Fruit fly (Drosophila melanogaster) whole organism, prepupa: ENCODE measurements around the gene CG16953.

Experiments
- CG11294 ChIP-seq: fragments of 200-800 bp; sonication (Bioruptor generic); IDR thresholded peaks from 2 replicates; pipeline ENCODE4 v1.3.6; 2022; ENCODE audit warnings: missing biosample characterization, missing genetic modification characterization
- CG6276 ChIP-seq: fragments of 200-800 bp; sonication (Bioruptor generic); optimal IDR thresholded peaks from 2 replicates; lab custom pipeline; 2017; ENCODE audit warnings: missing biosample characterization, mild to moderate bottlenecking, missing genetic modification characterization
- Ets21C ChIP-seq: fragments of 200-800 bp; sonication (Bioruptor generic); optimal IDR thresholded peaks from 3 replicates; lab custom pipeline; 2016; ENCODE audit warnings: missing biosample characterization, missing genetic modification characterization
- Sox102F ChIP-seq: fragments of 200-800 bp; sonication (Bioruptor generic); optimal IDR thresholded peaks from 2 replicates; lab custom pipeline; 2016; ENCODE audit warnings: missing biosample characterization, mild to moderate bottlenecking, missing genetic modification characterization
- dac ChIP-seq: fragments of 200-800 bp; sonication (Bioruptor generic); optimal IDR thresholded peaks from 2 replicates; lab custom pipeline; 2017; ENCODE audit warnings: missing biosample characterization, mild to moderate bottlenecking, missing genetic modification characterization
- fd85E ChIP-seq: fragments of 200-800 bp; sonication (Bioruptor generic); optimal IDR thresholded peaks from 3 replicates; lab custom pipeline; 2016; ENCODE audit warnings: missing biosample characterization, missing genetic modification characterization
- lz ChIP-seq: fragments of 200-800 bp; sonication (Bioruptor generic); optimal IDR thresholded peaks from 3 replicates; lab custom pipeline; 2016; ENCODE audit warnings: missing biosample characterization, missing genetic modification characterization
- spab ChIP-seq: fragments of 200-800 bp; sonication (Bioruptor generic); optimal IDR thresholded peaks from 2 replicates; lab custom pipeline; 2017; ENCODE audit warnings: missing biosample characterization, mild to moderate bottlenecking, missing genetic modification characterization, missing genetic modification reagents
- svp ChIP-seq: fragments of 200-800 bp; sonication (Bioruptor generic); peaks from one replicate; lab custom pipeline; 2016; ENCODE audit warnings: missing biosample characterization, missing genetic modification characterization
- vri ChIP-seq: fragments of 200-800 bp; sonication (Bioruptor generic); optimal IDR thresholded peaks from 3 replicates; lab custom pipeline; 2016; ENCODE audit warnings: missing biosample characterization, mild to moderate bottlenecking, missing genetic modification characterization

DNA sequence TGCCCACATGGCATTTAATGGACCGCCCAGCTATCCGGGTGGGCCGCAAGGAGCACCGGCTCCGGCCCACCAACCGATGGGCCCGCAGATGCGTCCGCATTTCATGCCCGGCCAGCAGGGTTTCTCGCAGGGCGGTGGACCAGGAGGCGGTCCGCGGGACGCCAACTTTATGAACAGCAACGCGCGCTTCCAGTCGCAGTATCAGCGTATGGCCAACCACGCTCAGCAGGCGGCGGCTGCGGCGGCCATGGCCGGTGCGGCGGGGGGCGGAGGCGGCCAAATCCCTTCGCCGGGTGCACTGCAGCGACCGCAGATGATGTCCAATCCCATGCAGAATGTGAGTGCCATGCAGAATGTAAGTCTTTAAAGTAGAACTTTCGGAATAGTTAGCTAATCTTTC, 22.6 kb upstream of the CG16953 start:
- TF ChIP-seq vri (GFP tag; lab: Kevin White, UChicago) (no peak), spab (no peak), Ets21C (GFP tag; lab: Kevin White, UChicago) (no peak), svp (GFP tag; lab: Kevin White, UChicago) (no peak), CG6276 (GFP tag; lab: Kevin White, UChicago) (no peak), CG11294 (GFP tag; lab: Robert Waterston, UW) (no peak), dac (GFP tag; lab: Kevin White, UChicago) (no peak), fd85E (GFP tag; lab: Kevin White, UChicago) (no peak), Sox102F (GFP tag; lab: Kevin White, UChicago) (no peak), lz (GFP tag; lab: Kevin White, UChicago) (no peak)
